Fruit fly (Drosophila melanogaster): ENCODE results near the gene MED15.
"Not testable (repeated sequence)": the region's sequence is repeated elsewhere in the genome, so short reads cannot be mapped to it uniquely, and the experiment has no call there.

DNA sequence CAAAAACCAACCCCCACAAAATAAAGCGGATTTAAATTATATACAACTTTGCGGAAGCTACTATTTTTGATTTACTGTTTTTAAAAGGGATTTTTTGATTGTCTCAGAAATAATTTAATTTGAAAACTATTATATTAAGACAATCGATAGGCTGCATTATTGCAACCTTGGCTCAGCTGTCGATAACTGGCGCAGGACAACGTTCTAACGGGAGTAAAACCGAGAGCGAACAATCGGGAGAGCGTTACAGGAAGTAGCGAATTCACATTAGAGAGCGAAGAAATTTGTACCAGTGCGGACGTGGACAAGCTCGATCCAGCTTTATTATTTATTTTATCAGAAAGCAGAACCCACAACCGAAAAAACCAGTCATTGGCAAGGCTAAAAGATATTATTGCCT lies 17.5 kb upstream of the MED15 start, which contains the start of gene CG4133:
- TF ChIP-seq CG8478, CTCF (optimal IDR thresholded peaks at IDR 0.05): not testable (repeated sequence)

All from S2 (cell line).